Fruit fly (Drosophila melanogaster) whole organism, pupa: ENCODE results near the gene Nrx-IV.

Experiments used
- CG12605 ChIP-seq: fragments of 200-800 bp; sonication (Bioruptor generic); IDR thresholded peaks from 2 replicates; pipeline ENCODE4 v1.3.6; 2022; ENCODE audit warnings: missing biosample characterization, missing genetic modification characterization
- CG17806 ChIP-seq: fragments of 200-800 bp; sonication (Bioruptor generic); optimal IDR thresholded peaks from 2 replicates; lab custom pipeline; 2018; ENCODE audit warnings: missing biosample characterization, mild to moderate bottlenecking, missing genetic modification characterization, moderate library complexity
- CG32121 ChIP-seq: fragments of 200-800 bp; sonication (Bioruptor generic); IDR thresholded peaks from 2 replicates; pipeline ENCODE4 v1.3.6; 2022; ENCODE audit warnings: missing biosample characterization, missing genetic modification characterization
- CG8301 ChIP-seq: fragments of 200-800 bp; sonication (Bioruptor generic); optimal IDR thresholded peaks from 2 replicates; lab custom pipeline; 2018; ENCODE audit warnings: missing biosample characterization, mild to moderate bottlenecking, missing genetic modification characterization
- D1 ChIP-seq: fragments of 200-800 bp; sonication (Bioruptor generic); optimal IDR thresholded peaks from 2 replicates; lab custom pipeline; 2018; ENCODE audit warnings: missing biosample characterization, mild to moderate bottlenecking, missing genetic modification characterization, moderate library complexity
- EcR ChIP-seq: fragments of 200-800 bp; sonication (Bioruptor generic); optimal IDR thresholded peaks from 3 replicates; lab custom pipeline; 2019; ENCODE audit warnings: missing biosample characterization, missing genetic modification characterization, mild to moderate bottlenecking, moderate library complexity, missing genetic modification reagents

DNA sequence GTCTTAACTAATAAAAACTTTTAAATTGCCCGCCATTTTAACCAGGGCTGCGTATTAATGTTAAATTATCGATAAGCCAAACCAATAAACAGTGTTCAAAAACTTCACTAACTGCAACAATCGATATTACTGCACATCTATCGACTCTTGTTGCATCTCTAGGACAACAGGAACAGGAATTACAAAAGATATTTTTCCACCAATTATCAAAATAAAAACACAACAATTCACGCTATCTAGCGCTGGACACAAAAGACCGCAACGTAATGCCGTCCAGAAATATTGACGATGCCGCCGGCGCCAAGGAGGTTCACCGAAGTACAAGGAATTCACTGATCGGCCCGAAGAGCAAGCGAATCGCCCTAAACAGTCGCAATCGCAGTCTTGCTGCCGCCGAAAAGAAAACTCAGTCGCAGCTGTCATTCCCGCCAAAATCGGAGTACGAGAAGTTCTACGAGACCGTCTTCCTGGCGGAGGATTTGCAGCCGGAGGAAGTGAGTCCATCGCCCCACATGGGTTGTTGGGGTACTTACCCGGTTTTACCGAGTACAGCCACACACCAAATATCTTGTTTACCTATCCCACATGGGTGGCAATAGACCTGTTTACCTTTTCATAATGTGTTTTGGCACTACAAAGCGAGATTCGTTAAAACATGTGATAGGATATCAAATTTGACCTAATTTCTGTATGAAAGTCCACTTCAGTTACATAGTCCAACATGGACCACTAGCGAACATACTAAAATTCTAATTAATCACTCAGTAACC, 30.2 kb upstream of the Nrx-IV start, which contains the start of gene vers:
- TF ChIP-seq EcR (GFP tag; lab: Kevin White, UChicago) (no peak), CG8301 (tag; lab: Kevin White, UChicago) (no peak), D1 (tag; lab: Kevin White, UChicago) (no peak), CG12605 (GFP tag; lab: Robert Waterston, UW) (no peak), CG17806 (tag; lab: Kevin White, UChicago) (no peak), CG32121 (no peak)
